Worm (Caenorhabditis elegans) whole organism, L4 larva: Measurements from ENCODE around the gene ufd-2.

ENCODE experiments used
- egl-43 ChIP-seq: fragments of 200-800 bp; sonication (Bioruptor generic); IDR thresholded peaks from 2 replicates; pipeline ENCODE4 v1.3.6; 2022; ENCODE audit warnings: missing genetic modification reagents, missing genetic modification characterization, missing compliant biosample characterization
- hlh-30 ChIP-seq: sonication (generic microtip); optimal IDR thresholded peaks from 2 replicates; lab custom pipeline; 2017; ENCODE audit warnings: antibody characterized with exemption, mild to moderate bottlenecking, missing genetic modification characterization, missing compliant biosample characterization; ENCODE audit not compliant: insufficient read depth
- lin-1 ChIP-seq: fragments of 200-800 bp; sonication (Bioruptor generic); IDR thresholded peaks from 2 replicates; pipeline ENCODE4 v1.3.6; 2022; ENCODE audit warnings: missing genetic modification reagents, missing genetic modification characterization, missing compliant biosample characterization
- nhr-11 ChIP-seq: fragments of 150-350 bp; optimal IDR thresholded peaks from 2 replicates; lab custom pipeline; 2014; ENCODE audit warnings: missing biosample characterization, missing genetic modification characterization
- nhr-28 ChIP-seq: fragments of 150-350 bp; optimal IDR thresholded peaks from 2 replicates; lab custom pipeline; 2014; ENCODE audit warnings: missing biosample characterization, missing genetic modification characterization
- pha-4 ChIP-seq, 2 experiments: fragments of 150-350 bp in 1 of 2; fragments of 200-800 bp in 1 of 2; sonication (Bioruptor generic) in 1 of 2; IDR thresholded peaks in 1 of 2; optimal IDR thresholded peaks in 1 of 2; 2 replicates each; pipeline versions ENCODE4 v1.3.6 to Lab custom; 2014 to 2022; ENCODE audit warnings: missing genetic modification characterization in 2 of 2, missing genetic modification reagents in 2 of 2, missing biosample characterization in 1 of 2, missing compliant biosample characterization in 1 of 2
- snpc-4 ChIP-seq: fragments of 150-350 bp; optimal IDR thresholded peaks from 2 replicates; lab custom pipeline; 2014; ENCODE audit warnings: missing biosample characterization, missing genetic modification characterization
- unc-62 ChIP-seq, 3 experiments: fragments of 150-350 bp in 1 of 3; sonication (generic microtip); optimal IDR thresholded peaks in 2 of 3; peaks in 1 of 3; 1 replicate in 1 of 3; 2 replicates in 2 of 3; lab custom pipeline; 2014 to 2017; ENCODE audit warnings: missing biosample characterization in 3 of 3, missing genetic modification characterization in 3 of 3, missing genetic modification reagents in 3 of 3, missing genotype in 1 of 3

ce11 chrII:8093283-8093682, 30.7 kb downstream of the ufd-2 start:
- TF ChIP-seq nhr-11 (tag; lab: Kevin White, UChicago) (no peak), pha-4 (GFP tag; IDR thresholded peaks at IDR 0.05; lab: Robert Waterston, UW) (no peak), pha-4 (tag; optimal IDR thresholded peaks at IDR 0.05; lab: Kevin White, UChicago) (no peak), unc-62 (GFP tag; optimal IDR thresholded peaks at IDR 0.05 in 1 of 2; lab: Kevin White, UChicago) (no peak), unc-62 (tag; optimal IDR thresholded peaks at IDR 0.05; lab: Kevin White, UChicago) (no peak), snpc-4 (tag; lab: Kevin White, UChicago) (no peak), egl-43 (GFP tag; lab: Robert Waterston, UW) (no peak), lin-1 (GFP tag; lab: Robert Waterston, UW) (no peak), hlh-30 (tag; lab: Kevin White, UChicago) (no peak), nhr-28 (tag; lab: Kevin White, UChicago) (no peak)
